Fruit fly (Drosophila melanogaster) whole organism, pupa: Measurements from ENCODE around the gene lap.

ENCODE experiments used
- CG10348 ChIP-seq: fragments of 200-800 bp; sonication (Bioruptor generic); IDR thresholded peaks from 2 replicates; pipeline ENCODE4 v1.3.6; 2022; ENCODE audit warnings: missing biosample characterization, missing genetic modification characterization
- CG12605 ChIP-seq: fragments of 200-800 bp; sonication (Bioruptor generic); IDR thresholded peaks from 2 replicates; pipeline ENCODE4 v1.3.6; 2022; ENCODE audit warnings: missing biosample characterization, missing genetic modification characterization
- CG13204 ChIP-seq: fragments of 200-800 bp; sonication (Bioruptor generic); optimal IDR thresholded peaks from 2 replicates; lab custom pipeline; 2018; ENCODE audit warnings: missing biosample characterization, mild to moderate bottlenecking, missing genetic modification characterization, moderate library complexity
- CG14655 ChIP-seq: fragments of 200-800 bp; sonication (Bioruptor generic); optimal IDR thresholded peaks from 3 replicates; lab custom pipeline; 2017; ENCODE audit warnings: mild to moderate bottlenecking, missing biosample characterization, missing genetic modification reagents, missing genetic modification characterization
- CG15710 ChIP-seq: fragments of 200-800 bp; sonication (Bioruptor generic); optimal IDR thresholded peaks from 2 replicates; lab custom pipeline; 2018; ENCODE audit warnings: missing biosample characterization, mild to moderate bottlenecking, missing genetic modification characterization, moderate library complexity
- CG17806 ChIP-seq: fragments of 200-800 bp; sonication (Bioruptor generic); optimal IDR thresholded peaks from 2 replicates; lab custom pipeline; 2018; ENCODE audit warnings: missing biosample characterization, mild to moderate bottlenecking, missing genetic modification characterization, moderate library complexity
- CG32121 ChIP-seq: fragments of 200-800 bp; sonication (Bioruptor generic); IDR thresholded peaks from 2 replicates; pipeline ENCODE4 v1.3.6; 2022; ENCODE audit warnings: missing biosample characterization, missing genetic modification characterization
- CG34367 ChIP-seq: fragments of 200-800 bp; sonication (Bioruptor generic); optimal IDR thresholded peaks from 2 replicates; lab custom pipeline; 2018; ENCODE audit warnings: missing biosample characterization, mild to moderate bottlenecking, missing genetic modification characterization
- CG4496 ChIP-seq: fragments of 200-800 bp; sonication (Bioruptor generic); IDR thresholded peaks from 3 replicates; pipeline ENCODE4 v1.3.6; 2022; ENCODE audit warnings: missing biosample characterization, missing genetic modification characterization
- CG8159 ChIP-seq: fragments of 200-800 bp; sonication (Bioruptor generic); optimal IDR thresholded peaks from 3 replicates; lab custom pipeline; 2018; ENCODE audit warnings: missing biosample characterization, mild to moderate bottlenecking, missing genetic modification characterization, moderate library complexity
- CG8301 ChIP-seq: fragments of 200-800 bp; sonication (Bioruptor generic); optimal IDR thresholded peaks from 2 replicates; lab custom pipeline; 2018; ENCODE audit warnings: missing biosample characterization, mild to moderate bottlenecking, missing genetic modification characterization
- CG9948 ChIP-seq: fragments of 200-800 bp; sonication (Bioruptor generic); optimal IDR thresholded peaks from 2 replicates; lab custom pipeline; 2018; ENCODE audit warnings: missing biosample characterization, mild to moderate bottlenecking, missing genetic modification characterization, moderate library complexity
- D1 ChIP-seq: fragments of 200-800 bp; sonication (Bioruptor generic); optimal IDR thresholded peaks from 2 replicates; lab custom pipeline; 2018; ENCODE audit warnings: missing biosample characterization, mild to moderate bottlenecking, missing genetic modification characterization, moderate library complexity
- EcR ChIP-seq: fragments of 200-800 bp; sonication (Bioruptor generic); optimal IDR thresholded peaks from 3 replicates; lab custom pipeline; 2019; ENCODE audit warnings: missing biosample characterization, missing genetic modification characterization, mild to moderate bottlenecking, moderate library complexity, missing genetic modification reagents
- Ets98B ChIP-seq: fragments of 200-800 bp; sonication (Bioruptor generic); IDR thresholded peaks from 2 replicates; pipeline ENCODE4 v1.3.6; 2022; ENCODE audit warnings: missing biosample characterization, missing genetic modification characterization
- Pif1A ChIP-seq: fragments of 200-800 bp; sonication (Bioruptor generic); optimal IDR thresholded peaks from 3 replicates; lab custom pipeline; 2016; ENCODE audit warnings: missing biosample characterization, missing genetic modification characterization
- Pif1B ChIP-seq: fragments of 200-800 bp; sonication (Bioruptor generic); optimal IDR thresholded peaks from 3 replicates; lab custom pipeline; 2016; ENCODE audit warnings: missing biosample characterization, missing genetic modification characterization
- Snoo ChIP-seq: fragments of 200-800 bp; sonication (Bioruptor generic); optimal IDR thresholded peaks from 3 replicates; lab custom pipeline; 2017; ENCODE audit warnings: missing biosample characterization, mild to moderate bottlenecking, missing genetic modification characterization, inconsistent platforms
- fd96Ca ChIP-seq: fragments of 200-800 bp; sonication (Bioruptor generic); IDR thresholded peaks from 3 replicates; pipeline ENCODE4 v1.3.6; 2022; ENCODE audit warnings: missing biosample characterization, missing genetic modification characterization
- gl ChIP-seq: fragments of 200-800 bp; sonication (Bioruptor generic); optimal IDR thresholded peaks from 2 replicates; lab custom pipeline; 2018; ENCODE audit warnings: missing biosample characterization, mild to moderate bottlenecking, missing genetic modification characterization
- rn ChIP-seq: fragments of 200-800 bp; sonication (Bioruptor generic); IDR thresholded peaks from 2 replicates; pipeline ENCODE4 v1.3.6; 2022; ENCODE audit warnings: missing biosample characterization, missing genetic modification characterization

Gene lap

DNA sequence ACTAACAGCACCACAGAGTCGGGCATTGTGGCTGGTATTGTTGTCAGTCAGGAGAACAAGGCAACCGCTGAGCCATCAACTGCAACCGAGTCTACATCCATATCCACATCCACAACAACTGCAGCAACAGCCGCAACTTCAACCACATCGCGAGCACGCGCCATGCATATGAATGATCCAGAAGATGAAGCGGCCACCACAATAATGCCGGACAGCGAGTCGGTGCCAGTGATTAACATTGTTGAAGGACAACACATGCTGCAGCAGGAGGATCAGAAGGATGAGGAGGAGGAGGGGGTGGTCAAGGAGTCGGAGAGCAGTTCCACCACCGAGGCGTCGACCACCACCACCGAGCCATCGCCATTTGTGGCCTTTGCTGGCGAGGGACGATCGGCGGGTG is 12.0 kb upstream of the lap start:
- TF ChIP-seq CG8301 (tag; lab: Kevin White, UChicago) (no peak), CG4496 (GFP tag; lab: Robert Waterston, UW) (peak; percentile 43; the same call in 1 of the 3 replicates), EcR (GFP tag; lab: Kevin White, UChicago) (peak; percentile 84), CG13204 (GFP tag; lab: Kevin White, UChicago) (peak; percentile 33)

DNA sequence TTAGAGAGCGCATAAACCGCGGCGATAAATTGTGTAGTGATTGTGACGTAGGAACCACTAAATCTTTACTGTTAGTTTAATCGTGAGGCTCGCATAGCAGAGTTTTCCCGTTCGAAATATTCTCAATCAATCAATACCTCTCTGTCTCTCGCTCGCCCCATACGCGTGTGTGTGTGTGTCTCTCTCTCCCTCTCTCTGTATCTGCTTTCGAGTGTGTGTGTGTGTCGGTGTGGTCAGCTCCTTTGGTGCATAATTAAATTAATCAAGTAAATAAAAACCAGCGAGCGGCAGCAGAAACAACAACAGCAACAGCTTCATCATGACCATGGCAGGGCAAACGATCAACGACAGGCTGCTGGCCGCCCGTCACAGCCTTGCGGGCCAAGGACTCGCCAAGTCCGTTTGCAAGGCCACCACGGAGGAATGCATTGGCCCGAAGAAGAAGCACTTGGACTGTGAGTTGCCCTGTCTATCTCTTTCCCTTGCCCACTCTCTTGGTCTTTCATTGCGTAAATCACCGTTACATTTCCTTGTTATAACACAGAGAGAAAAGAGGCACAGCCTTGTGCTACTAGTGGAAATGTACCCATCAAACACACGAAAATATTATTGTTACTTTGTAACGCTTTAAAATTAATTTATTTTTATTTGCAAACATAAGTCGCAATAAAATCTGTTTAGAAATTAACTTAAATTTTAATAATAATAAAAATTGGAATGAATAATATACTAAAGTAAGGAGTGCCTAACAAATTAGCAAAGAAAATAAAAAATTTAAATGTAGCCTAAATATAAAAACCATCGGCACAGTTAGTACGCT is 509 bp downstream of the lap start:
- TF ChIP-seq CG10348 (GFP tag; lab: Robert Waterston, UW), result no peak
- TF ChIP-seq CG17806 (tag; lab: Kevin White, UChicago), result peak; percentile 47
- TF ChIP-seq CG15710 (tag; lab: Kevin White, UChicago), result no peak
- TF ChIP-seq CG14655 (GFP tag; lab: Kevin White, UChicago), result no peak
- no peak for TF ChIP-seq rn (GFP tag; lab: Robert Waterston, UW)
- no peak for TF ChIP-seq gl (tag; lab: Kevin White, UChicago)
- no peak for TF ChIP-seq fd96Ca (GFP tag; lab: Robert Waterston, UW)
- no peak for TF ChIP-seq Pif1B (GFP tag; lab: Kevin White, UChicago)
- no peak for TF ChIP-seq CG13204 (GFP tag; lab: Kevin White, UChicago)
- peak; percentile 92 for TF ChIP-seq EcR (GFP tag; lab: Kevin White, UChicago)
- TF ChIP-seq Snoo (tag; lab: Kevin White, UChicago), result no peak
- 0 out of 2 replicates have a peak, but pooled peaks have one; percentile 5 for TF ChIP-seq Ets98B (GFP tag; lab: Robert Waterston, UW)
- TF ChIP-seq CG4496 (GFP tag; lab: Robert Waterston, UW), result no peak
- TF ChIP-seq CG32121, result 0 out of 2 replicates have a peak, but pooled peaks have one; percentile 24
- peak; percentile 21 for TF ChIP-seq CG8301 (tag; lab: Kevin White, UChicago)
- peak; percentile 40 for TF ChIP-seq CG8159 (tag; lab: Kevin White, UChicago)
- peak; percentile 6 for TF ChIP-seq CG34367
- peak; percentile 28 for TF ChIP-seq CG9948
- no peak for TF ChIP-seq Pif1A (GFP tag; lab: Kevin White, UChicago)
- TF ChIP-seq CG12605 (GFP tag; lab: Robert Waterston, UW), result no peak
- no peak for TF ChIP-seq D1 (tag; lab: Kevin White, UChicago)

- TF ChIP-seq CG12605 (GFP tag; lab: Robert Waterston, UW) (no peak), CG17806 (tag; lab: Kevin White, UChicago) (no peak), CG8159 (tag; lab: Kevin White, UChicago) (no peak), CG4496 (GFP tag; lab: Robert Waterston, UW) (no peak), CG10348 (GFP tag; lab: Robert Waterston, UW) (no peak), gl (tag; lab: Kevin White, UChicago) (no peak), Snoo (tag; lab: Kevin White, UChicago) (no peak), CG14655 (GFP tag; lab: Kevin White, UChicago) (no peak), CG9948 (no peak)
- TF ChIP-seq, all 21 proteins: peak for 0
Measured at dm6 chr3R:7187989-7188388, 1.2 kb downstream of the lap start.

DNA sequence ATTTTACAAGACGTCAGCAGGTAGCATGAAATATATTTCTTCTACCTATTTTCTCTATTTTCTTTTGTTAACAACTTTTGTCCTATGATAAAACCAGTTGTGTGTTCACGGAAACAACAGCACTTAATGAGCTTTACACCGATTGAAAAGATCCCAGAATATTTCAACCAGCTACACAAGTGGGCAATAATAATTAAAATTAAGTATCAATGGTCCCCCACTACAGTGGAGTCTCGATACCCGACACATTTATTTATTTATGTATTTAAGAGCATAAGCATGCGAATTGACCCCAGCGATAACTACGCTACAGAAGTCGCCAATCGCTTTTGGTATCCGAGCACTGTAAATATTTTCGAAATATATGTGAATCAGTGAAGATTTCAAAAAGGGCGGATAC is 1.9 kb downstream of the lap start:
- TF ChIP-seq rn (GFP tag; lab: Robert Waterston, UW) (no peak), CG17806 (tag; lab: Kevin White, UChicago) (no peak), Ets98B (GFP tag; lab: Robert Waterston, UW) (no peak), CG9948 (no peak), CG8301 (tag; lab: Kevin White, UChicago) (no peak), CG8159 (tag; lab: Kevin White, UChicago) (no peak), CG13204 (GFP tag; lab: Kevin White, UChicago) (no peak), Snoo (tag; lab: Kevin White, UChicago) (no peak), gl (tag; lab: Kevin White, UChicago) (no peak), CG32121 (no peak)

DNA sequence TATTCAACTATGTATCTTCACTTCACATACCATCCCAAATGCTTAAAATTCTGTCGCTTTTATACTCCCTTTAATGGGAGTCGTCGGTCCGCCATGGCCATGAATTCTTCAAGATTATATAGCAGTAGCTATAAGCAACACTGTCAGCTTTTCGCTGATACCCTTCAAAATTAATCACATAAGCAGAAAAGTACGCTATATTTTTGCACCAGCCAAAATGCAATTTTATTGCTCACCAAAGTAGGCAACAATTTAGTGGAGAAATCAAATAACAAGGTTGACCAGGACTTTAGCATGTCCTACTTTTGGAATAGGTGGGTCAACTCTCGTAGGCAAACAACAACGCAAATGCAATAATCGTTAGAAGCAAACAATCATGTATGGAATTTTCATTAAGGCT is 13.1 kb downstream of the lap start:
- TF ChIP-seq D1 (tag; lab: Kevin White, UChicago) (peak; percentile 34), CG10348 (GFP tag; lab: Robert Waterston, UW) (no peak), CG4496 (GFP tag; lab: Robert Waterston, UW) (no peak)
- TF ChIP-seq, all 21 proteins: peak for 1

- no peak for TF ChIP-seq D1 (tag; lab: Kevin White, UChicago)
- TF ChIP-seq, all 21 proteins: peak for 0
Measured at dm6 chr3R:7200670-7201069, 13.9 kb downstream of the lap start, which contains the start of gene CG14609. Gene CG14609 (plus strand): TSS chr3R:7200970.

DNA sequence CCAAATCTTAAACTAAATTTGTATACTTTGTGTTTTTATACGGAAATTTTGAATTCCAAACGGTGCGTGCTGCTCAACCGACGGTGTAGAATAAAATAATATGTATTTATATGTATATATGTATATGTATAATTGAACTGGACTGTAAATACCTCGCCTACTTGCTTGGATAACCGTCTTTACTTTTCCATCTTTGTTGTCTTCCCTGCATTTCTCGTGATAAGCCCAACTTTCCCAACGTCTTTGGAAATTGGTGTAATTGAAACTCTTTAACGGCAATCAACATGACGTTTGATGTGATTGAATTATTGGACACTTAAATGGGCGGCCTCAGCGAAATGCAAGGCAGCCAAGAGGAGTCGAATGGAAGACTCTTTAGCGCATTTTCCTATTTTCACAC is 21.5 kb downstream of the lap start, which contains the start of gene CG1288:
TSS of gene CG1288 (minus strand) at position 101 of the 400 bp plus-strand sequence.
- TF ChIP-seq CG13204 (GFP tag; lab: Kevin White, UChicago) (no peak), Pif1A (GFP tag; lab: Kevin White, UChicago) (no peak), CG15710 (tag; lab: Kevin White, UChicago) (no peak), rn (GFP tag; lab: Robert Waterston, UW) (no peak), CG32121 (no peak), CG4496 (GFP tag; lab: Robert Waterston, UW) (no peak), CG9948 (no peak), CG10348 (GFP tag; lab: Robert Waterston, UW) (no peak), CG14655 (GFP tag; lab: Kevin White, UChicago) (no peak), Ets98B (GFP tag; lab: Robert Waterston, UW) (no peak), gl (tag; lab: Kevin White, UChicago) (no peak), Pif1B (GFP tag; lab: Kevin White, UChicago) (no peak), D1 (tag; lab: Kevin White, UChicago) (no peak), Snoo (tag; lab: Kevin White, UChicago) (no peak), CG34367 (no peak), fd96Ca (GFP tag; lab: Robert Waterston, UW) (no peak), CG8159 (tag; lab: Kevin White, UChicago) (no peak), CG8301 (tag; lab: Kevin White, UChicago) (no peak), EcR (GFP tag; lab: Kevin White, UChicago) (no peak)
